Fruit fly (Drosophila melanogaster) whole organism, embryonic: ENCODE measurements around the gene CG10809.

Experiments used
- CG11504 ChIP-seq: fragments of 200-800 bp; sonication (Bioruptor generic); optimal IDR thresholded peaks from 3 replicates; lab custom pipeline; 2019; ENCODE audit warnings: missing biosample characterization, mild to moderate bottlenecking, missing genetic modification characterization, moderate library complexity
- CG11695 ChIP-seq: fragments of 200-800 bp; sonication (Bioruptor generic); IDR thresholded peaks from 3 replicates; pipeline ENCODE4 v1.3.6; 2022; ENCODE audit warnings: missing biosample characterization, missing genetic modification characterization
- CG11723 ChIP-seq: fragments of 200-800 bp; sonication (Bioruptor generic); optimal IDR thresholded peaks from 2 replicates; lab custom pipeline; 2017; ENCODE audit warnings: missing biosample characterization, mild to moderate bottlenecking, missing genetic modification characterization
- CG12155 ChIP-seq: fragments of 200-800 bp; sonication (Bioruptor generic); optimal IDR thresholded peaks from 3 replicates; lab custom pipeline; 2016; ENCODE audit warnings: missing biosample characterization, missing genetic modification characterization
- CG12744 ChIP-seq: fragments of 200-800 bp; sonication (Bioruptor generic); optimal IDR thresholded peaks from 2 replicates; lab custom pipeline; 2016; ENCODE audit warnings: missing biosample characterization, missing genetic modification characterization
- CG15073 ChIP-seq: fragments of 200-800 bp; sonication (Bioruptor generic); optimal IDR thresholded peaks from 2 replicates; lab custom pipeline; 2016; ENCODE audit warnings: missing biosample characterization, missing genetic modification characterization
- CG1529 ChIP-seq: fragments of 200-800 bp; sonication (Bioruptor generic); optimal IDR thresholded peaks from 3 replicates; lab custom pipeline; 2018; ENCODE audit warnings: missing biosample characterization, missing genetic modification characterization
- CG2116 ChIP-seq: fragments of 200-800 bp; sonication (Bioruptor generic); optimal IDR thresholded peaks from 3 replicates; lab custom pipeline; 2018; ENCODE audit warnings: missing biosample characterization, mild to moderate bottlenecking, missing genetic modification characterization
- CG30431 ChIP-seq: fragments of 200-800 bp; sonication (Bioruptor generic); optimal IDR thresholded peaks from 2 replicates; lab custom pipeline; 2017; ENCODE audit warnings: missing biosample characterization, missing genetic modification characterization
- CG34376 ChIP-seq: fragments of 200-800 bp; sonication (Bioruptor generic); optimal IDR thresholded peaks from 2 replicates; lab custom pipeline; 2018; ENCODE audit warnings: missing biosample characterization, mild to moderate bottlenecking, missing genetic modification characterization
- CG4707 ChIP-seq: fragments of 200-800 bp; sonication (Bioruptor generic); optimal IDR thresholded peaks from 2 replicates; lab custom pipeline; 2018; ENCODE audit warnings: missing biosample characterization, mild to moderate bottlenecking, missing genetic modification characterization, moderate library complexity
- CG4854 ChIP-seq: fragments of 200-800 bp; sonication (Bioruptor generic); optimal IDR thresholded peaks from 2 replicates; lab custom pipeline; 2016; ENCODE audit warnings: missing biosample characterization, missing genetic modification characterization, inconsistent platforms
- CG9215 ChIP-seq: fragments of 200-800 bp; sonication (Bioruptor generic); IDR thresholded peaks from 2 replicates; pipeline ENCODE4 v1.3.6; 2022; ENCODE audit warnings: missing biosample characterization, missing genetic modification characterization
- CG9727 ChIP-seq: fragments of 200-800 bp; sonication (Bioruptor generic); optimal IDR thresholded peaks from 3 replicates; lab custom pipeline; 2017; ENCODE audit warnings: missing biosample characterization, mild to moderate bottlenecking, missing genetic modification characterization
- CG9932 ChIP-seq: fragments of 200-800 bp; sonication (Bioruptor generic); IDR thresholded peaks from 2 replicates; pipeline ENCODE4 v1.3.6; 2022; ENCODE audit warnings: missing biosample characterization, missing genetic modification characterization
- D ChIP-seq, 2 experiments: fragments of 200-800 bp in 1 of 2; fragments of >200 bp in 1 of 2; sonication (Bioruptor generic) in 1 of 2; optimal IDR thresholded peaks; 2 replicates in 1 of 2; 3 replicates in 1 of 2; lab custom pipeline; 2017; ENCODE audit warnings: mild to moderate bottlenecking in 1 of 2, missing biosample characterization in 1 of 2, missing genetic modification characterization in 1 of 2, missing genetic modification reagents in 1 of 2
- Dip3 ChIP-seq: fragments of 200-800 bp; sonication (Bioruptor generic); optimal IDR thresholded peaks from 3 replicates; lab custom pipeline; 2016; ENCODE audit warnings: missing biosample characterization, missing genetic modification characterization
- Dll ChIP-seq: fragments of 200-800 bp; sonication (Bioruptor generic); IDR thresholded peaks from 4 replicates; pipeline ENCODE4 v1.3.6; 2022; ENCODE audit warnings: missing biosample characterization, missing genetic modification characterization; ENCODE audit not compliant: partially characterized antibody
- Fer1 ChIP-seq: fragments of 200-800 bp; sonication (Bioruptor generic); optimal IDR thresholded peaks from 2 replicates; lab custom pipeline; 2017; ENCODE audit warnings: missing biosample characterization, mild to moderate bottlenecking, missing genetic modification characterization
- HmgZ ChIP-seq: fragments of 200-800 bp; sonication (Bioruptor generic); optimal IDR thresholded peaks from 2 replicates; lab custom pipeline; 2018; ENCODE audit warnings: missing biosample characterization, mild to moderate bottlenecking, missing genetic modification characterization
- MESR4 ChIP-seq: fragments of 200-800 bp; sonication (Bioruptor generic); optimal IDR thresholded peaks from 2 replicates; lab custom pipeline; 2018; ENCODE audit warnings: missing biosample characterization, mild to moderate bottlenecking, missing genetic modification characterization, moderate library complexity
- Med ChIP-seq: fragments of 200-800 bp; sonication (Bioruptor generic); peaks from one replicate; lab custom pipeline; 2016; ENCODE audit warnings: missing biosample characterization, missing genetic modification characterization, mild to moderate bottlenecking, inconsistent platforms, moderate library complexity
- Nf-YA ChIP-seq: fragments of 200-800 bp; sonication (Bioruptor generic); IDR thresholded peaks from 2 replicates; pipeline ENCODE4 v1.3.6; 2022; ENCODE audit warnings: missing biosample characterization, missing genetic modification characterization
- Rfx ChIP-seq: fragments of 200-800 bp; sonication (Bioruptor generic); IDR thresholded peaks from 2 replicates; pipeline ENCODE4 v1.3.6; 2022; ENCODE audit warnings: missing biosample characterization, missing genetic modification characterization
- Sry-β ChIP-seq: fragments of 200-800 bp; sonication (Bioruptor generic); optimal IDR thresholded peaks from 2 replicates; lab custom pipeline; 2018; ENCODE audit warnings: missing biosample characterization, mild to moderate bottlenecking, missing genetic modification characterization, moderate library complexity
- Sry-δ ChIP-seq: fragments of 200-800 bp; sonication (Bioruptor generic); optimal IDR thresholded peaks from 2 replicates; lab custom pipeline; 2016; ENCODE audit warnings: missing biosample characterization, missing genetic modification characterization
- Taf1 ChIP-seq: fragments of 200-800 bp; sonication (Bioruptor generic); IDR thresholded peaks from 2 replicates; pipeline ENCODE4 v1.3.6; 2022; ENCODE audit warnings: missing biosample characterization, missing genetic modification characterization
- Trl ChIP-seq, 3 experiments: fragments of >200 bp in 2 of 3; fragments of 200-800 bp in 1 of 3; sonication (Bioruptor generic) in 1 of 3; optimal IDR thresholded peaks; 2 replicates in 1 of 3; 3 replicates in 2 of 3; lab custom pipeline; 2016 to 2017; ENCODE audit warnings: missing biosample characterization in 1 of 3, missing genetic modification characterization in 1 of 3
- al ChIP-seq: fragments of 200-800 bp; sonication (Bioruptor generic); IDR thresholded peaks from 2 replicates; pipeline ENCODE4 v1.3.6; 2022; ENCODE audit warnings: missing biosample characterization, missing genetic modification characterization
- ap ChIP-seq: fragments of 200-800 bp; sonication (Bioruptor generic); IDR thresholded peaks from 2 replicates; pipeline ENCODE4 v1.3.6; 2022; ENCODE audit warnings: missing biosample characterization, missing genetic modification characterization
- ash1 ChIP-seq: fragments of 200-800 bp; sonication (Bioruptor generic); optimal IDR thresholded peaks from 2 replicates; lab custom pipeline; 2018; ENCODE audit warnings: missing biosample characterization, mild to moderate bottlenecking, missing genetic modification characterization
- cato ChIP-seq: fragments of 200-800 bp; sonication (Bioruptor generic); optimal IDR thresholded peaks from 2 replicates; lab custom pipeline; 2016; ENCODE audit warnings: missing biosample characterization, missing genetic modification characterization, borderline replicate concordance
- ci ChIP-seq: fragments of 200-800 bp; sonication (Bioruptor generic); IDR thresholded peaks from 3 replicates; pipeline ENCODE4 v1.3.6; 2022; ENCODE audit warnings: missing biosample characterization, missing genetic modification characterization
- dati ChIP-seq: fragments of 200-800 bp; sonication (Bioruptor generic); IDR thresholded peaks from 2 replicates; pipeline ENCODE4 v1.3.6; 2022; ENCODE audit warnings: missing biosample characterization, missing genetic modification characterization
- fd96Cb ChIP-seq: fragments of 200-800 bp; sonication (Bioruptor generic); optimal IDR thresholded peaks from 2 replicates; lab custom pipeline; 2018; ENCODE audit warnings: missing biosample characterization, mild to moderate bottlenecking, missing genetic modification characterization, moderate library complexity
- grau ChIP-seq: fragments of 200-800 bp; optimal IDR thresholded peaks from 3 replicates; lab custom pipeline; 2019; ENCODE audit warnings: missing biosample characterization, mild to moderate bottlenecking, missing genetic modification characterization, moderate library complexity
- lab ChIP-seq: fragments of 200-800 bp; sonication (Bioruptor generic); optimal IDR thresholded peaks from 3 replicates; lab custom pipeline; 2017; ENCODE audit warnings: missing biosample characterization, missing genetic modification characterization, mild to moderate bottlenecking, moderate library complexity, missing genetic modification reagents
- nau ChIP-seq: fragments of 200-800 bp; sonication (Bioruptor generic); optimal IDR thresholded peaks from 3 replicates; lab custom pipeline; 2017; ENCODE audit warnings: missing biosample characterization, mild to moderate bottlenecking, missing genetic modification characterization, missing genetic modification reagents
- nerfin-2 ChIP-seq: fragments of 200-800 bp; sonication (Bioruptor generic); IDR thresholded peaks from 2 replicates; pipeline ENCODE4 v1.3.6; 2022; ENCODE audit warnings: missing biosample characterization, missing genetic modification characterization; ENCODE audit not compliant: partially characterized antibody
- onecut ChIP-seq: fragments of 200-800 bp; sonication (Bioruptor generic); IDR thresholded peaks from 2 replicates; pipeline ENCODE4 v1.3.6; 2022; ENCODE audit warnings: missing biosample characterization, missing genetic modification characterization
- pho ChIP-seq: fragments of 200-800 bp; sonication (Bioruptor generic); optimal IDR thresholded peaks from 2 replicates; lab custom pipeline; 2016; ENCODE audit warnings: missing biosample characterization, missing genetic modification characterization
- phol ChIP-seq: fragments of 200-800 bp; sonication (Bioruptor generic); optimal IDR thresholded peaks from 3 replicates; lab custom pipeline; 2018; ENCODE audit warnings: missing biosample characterization, mild to moderate bottlenecking, missing genetic modification characterization, moderate library complexity
- ro ChIP-seq: fragments of 200-800 bp; sonication (Bioruptor generic); IDR thresholded peaks from 2 replicates; pipeline ENCODE4 v1.3.6; 2022; ENCODE audit warnings: missing biosample characterization, missing genetic modification characterization
- sim ChIP-seq: fragments of 200-800 bp; sonication (Bioruptor generic); IDR thresholded peaks from 2 replicates; pipeline ENCODE4 v1.3.6; 2022; ENCODE audit warnings: missing biosample characterization, missing genetic modification characterization
- slp2 ChIP-seq: fragments of 200-800 bp; sonication (Bioruptor generic); optimal IDR thresholded peaks from 2 replicates; lab custom pipeline; 2016; ENCODE audit warnings: missing biosample characterization, missing genetic modification characterization
- stwl ChIP-seq: fragments of 200-800 bp; sonication (Bioruptor generic); optimal IDR thresholded peaks from 3 replicates; lab custom pipeline; 2018; ENCODE audit warnings: missing biosample characterization, mild to moderate bottlenecking, missing genetic modification characterization, moderate library complexity
- tgo ChIP-seq: fragments of 200-800 bp; sonication (Bioruptor generic); IDR thresholded peaks from 3 replicates; pipeline ENCODE4 v1.3.6; 2022; ENCODE audit warnings: missing biosample characterization, missing genetic modification characterization
- tin ChIP-seq: fragments of 200-800 bp; sonication (Bioruptor generic); optimal IDR thresholded peaks from 3 replicates; lab custom pipeline; 2016; ENCODE audit warnings: missing biosample characterization, missing genetic modification characterization
- zfh2 ChIP-seq: fragments of 200-800 bp; sonication (Bioruptor generic); optimal IDR thresholded peaks from 2 replicates; lab custom pipeline; 2016; ENCODE audit warnings: missing biosample characterization, missing genetic modification characterization

The CG10809 gene

DNA sequence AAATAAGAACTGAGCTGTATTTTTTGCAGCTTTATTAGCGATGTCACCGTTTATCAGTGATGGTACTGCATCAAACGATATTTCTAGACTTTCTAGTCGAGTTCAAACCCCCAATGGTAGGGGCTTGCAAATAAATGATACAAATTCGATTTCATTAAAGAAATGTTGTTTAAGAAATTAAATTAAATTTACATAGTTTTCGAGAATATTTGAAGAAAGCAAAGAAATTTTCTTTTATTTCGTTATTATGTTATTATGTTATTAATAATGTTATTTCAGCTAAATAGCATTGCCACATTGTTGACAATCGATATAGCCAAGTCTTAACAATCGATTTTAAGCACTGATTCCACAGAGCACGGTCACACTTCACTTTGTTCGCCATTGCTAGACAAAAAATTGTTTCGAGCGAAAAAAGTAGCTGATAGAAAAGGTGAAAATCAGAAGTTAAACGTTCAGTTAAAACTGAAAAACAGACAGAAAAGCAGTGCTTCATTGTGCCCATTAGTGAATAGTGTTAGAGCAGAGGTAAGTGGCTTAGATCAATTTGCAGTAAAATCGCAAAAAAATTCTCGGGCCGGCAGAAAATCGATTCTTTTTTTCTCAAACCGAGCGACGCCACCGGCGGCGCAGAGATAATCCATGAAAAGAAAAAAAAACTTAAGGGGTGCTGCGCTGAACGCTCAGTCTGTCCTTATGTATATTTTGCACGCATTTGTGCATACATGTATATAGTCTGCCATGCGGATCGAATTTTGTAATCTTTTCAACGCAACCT lies 4.8 kb upstream of the CG10809 start, which contains the start of the genes iPLA2-VIA and Ciz1 (continued):
- TF ChIP-seq D (optimal IDR thresholded peaks at IDR 0.05; lab: Kevin White, UChicago) (no peak), D (GFP tag; optimal IDR thresholded peaks at IDR 0.05; lab: Kevin White, UChicago) (no peak), Trl (optimal IDR thresholded peaks at IDR 0.05; lab: Kevin White, UChicago) (no peak), Trl (GFP tag; optimal IDR thresholded peaks at IDR 0.05; lab: Kevin White, UChicago) (no peak), Dip3 (GFP tag; lab: Kevin White, UChicago) (no peak), lab (GFP tag; lab: Kevin White, UChicago) (no peak), Dll (GFP tag; lab: Robert Waterston, UW) (peak; percentile 83), Nf-YA (GFP tag; lab: Robert Waterston, UW) (no peak), CG11504 (tag; lab: Kevin White, UChicago) (no peak), fd96Cb (tag; lab: Kevin White, UChicago) (no peak), cato (GFP tag; lab: Kevin White, UChicago) (no peak), CG34376 (GFP tag; lab: Kevin White, UChicago) (no peak), CG2116 (GFP tag; lab: Kevin White, UChicago) (peak; percentile 89), CG4854 (GFP tag; lab: Kevin White, UChicago) (no peak), sim (GFP tag; lab: Robert Waterston, UW) (no peak), nau (GFP tag; lab: Kevin White, UChicago) (no peak), Med (peak; percentile 81), CG9215 (GFP tag; lab: Robert Waterston, UW) (no peak), MESR4 (GFP tag; lab: Kevin White, UChicago) (peak; percentile 56), ap (no peak), CG11695 (no peak), Rfx (GFP tag; lab: Robert Waterston, UW) (no peak), Sry-β (peak; percentile 4), slp2 (GFP tag; lab: Kevin White, UChicago) (no peak), ash1 (GFP tag; lab: Kevin White, UChicago) (no peak), Sry-δ (GFP tag; lab: Kevin White, UChicago) (peak; percentile 96), zfh2 (GFP tag; lab: Kevin White, UChicago) (peak; percentile 15), stwl (tag; lab: Kevin White, UChicago) (peak; percentile 50), tin (GFP tag; lab: Kevin White, UChicago) (peak; percentile 29), nerfin-2 (GFP tag; lab: Robert Waterston, UW) (peak; percentile 65; the same call in 1 of the 2 replicates), phol (tag; lab: Kevin White, UChicago) (peak; percentile 97), ro (GFP tag; lab: Robert Waterston, UW) (no peak), tgo (no peak), onecut (peak; percentile 92), CG1529 (no peak), CG9727 (GFP tag; lab: Kevin White, UChicago) (peak; percentile 23), CG4707 (GFP tag; lab: Kevin White, UChicago) (no peak), CG11723 (GFP tag; lab: Kevin White, UChicago) (no peak), ci (GFP tag; lab: Robert Waterston, UW) (no peak), HmgZ (tag; lab: Kevin White, UChicago) (peak; percentile 8), Fer1 (GFP tag; lab: Kevin White, UChicago) (no peak), pho (GFP tag; lab: Kevin White, UChicago) (no peak), CG15073 (GFP tag; lab: Kevin White, UChicago) (no peak), Taf1 (GFP tag; lab: Robert Waterston, UW) (no peak), CG12744 (GFP tag; lab: Kevin White, UChicago) (no peak), CG9932 (GFP tag; lab: Robert Waterston, UW) (no peak; the same call in 1 of the 2 replicates), al (no peak), CG30431 (GFP tag; lab: Kevin White, UChicago) (no peak), CG12155 (GFP tag; lab: Kevin White, UChicago) (no peak), dati (no peak), grau (tag; lab: Kevin White, UChicago) (no peak)
